Worm (Caenorhabditis elegans): ENCODE data around the gene clec-158.

clec-158 gene

DNA sequence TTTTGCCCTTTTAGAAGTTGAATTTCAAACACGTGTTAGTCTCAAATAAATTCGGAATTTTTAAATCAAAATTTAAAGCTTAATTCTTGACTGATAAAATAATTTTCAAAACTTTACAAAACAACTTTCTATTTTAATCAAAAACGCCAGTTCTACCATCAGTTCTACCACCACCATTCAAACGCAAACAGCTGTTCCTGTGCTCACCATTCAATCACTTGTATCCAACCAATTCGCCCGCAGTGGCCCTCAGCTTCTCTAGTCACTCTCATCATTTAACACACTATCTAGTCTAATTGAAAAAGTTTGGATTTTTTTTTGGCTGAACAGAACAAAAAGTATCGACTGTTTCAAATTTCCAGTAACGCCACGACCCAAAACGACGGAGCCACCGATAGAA is 36.6 kb downstream of the clec-158 start:
- no peak for TF ChIP-seq unc-39 (tag; optimal IDR thresholded peaks at IDR 0.05)
- no peak for TF ChIP-seq nhr-77 (tag; optimal IDR thresholded peaks at IDR 0.05)
- no peak for TF ChIP-seq nhr-12 (tag; optimal IDR thresholded peaks at IDR 0.05)
- TF ChIP-seq nhr-21 (tag; optimal IDR thresholded peaks at IDR 0.05): no peak
- no peak for TF ChIP-seq lsy-2 (tag; optimal IDR thresholded peaks at IDR 0.05)
- TF ChIP-seq F13H6.1 (tag; optimal IDR thresholded peaks at IDR 0.05): no peak
- TF ChIP-seq sma-3 (GFP tag; optimal IDR thresholded peaks at IDR 0.05): no peak
- TF ChIP-seq elt-3 (tag; optimal IDR thresholded peaks at IDR 0.05): no peak
- TF ChIP-seq mdl-1 (tag; optimal IDR thresholded peaks at IDR 0.05): no peak
- TF ChIP-seq zag-1 (tag; optimal IDR thresholded peaks at IDR 0.05): no peak
- TF ChIP-seq unc-55 (GFP tag; optimal IDR thresholded peaks at IDR 0.05): no peak
- TF ChIP-seq gmeb-1 (tag; optimal IDR thresholded peaks at IDR 0.05): no peak
- no peak for TF ChIP-seq crh-2 (tag; optimal IDR thresholded peaks at IDR 0.05)
- TF ChIP-seq egl-27 (tag; optimal IDR thresholded peaks at IDR 0.05): no peak
- no peak for TF ChIP-seq unc-62 (GFP tag; optimal IDR thresholded peaks at IDR 0.05)
- no peak for TF ChIP-seq peb-1 (tag; optimal IDR thresholded peaks at IDR 0.05)
- no peak for TF ChIP-seq R02D3.7 (tag; optimal IDR thresholded peaks at IDR 0.05)
- no peak for TF ChIP-seq mab-5 (tag; optimal IDR thresholded peaks at IDR 0.05)

DNA sequence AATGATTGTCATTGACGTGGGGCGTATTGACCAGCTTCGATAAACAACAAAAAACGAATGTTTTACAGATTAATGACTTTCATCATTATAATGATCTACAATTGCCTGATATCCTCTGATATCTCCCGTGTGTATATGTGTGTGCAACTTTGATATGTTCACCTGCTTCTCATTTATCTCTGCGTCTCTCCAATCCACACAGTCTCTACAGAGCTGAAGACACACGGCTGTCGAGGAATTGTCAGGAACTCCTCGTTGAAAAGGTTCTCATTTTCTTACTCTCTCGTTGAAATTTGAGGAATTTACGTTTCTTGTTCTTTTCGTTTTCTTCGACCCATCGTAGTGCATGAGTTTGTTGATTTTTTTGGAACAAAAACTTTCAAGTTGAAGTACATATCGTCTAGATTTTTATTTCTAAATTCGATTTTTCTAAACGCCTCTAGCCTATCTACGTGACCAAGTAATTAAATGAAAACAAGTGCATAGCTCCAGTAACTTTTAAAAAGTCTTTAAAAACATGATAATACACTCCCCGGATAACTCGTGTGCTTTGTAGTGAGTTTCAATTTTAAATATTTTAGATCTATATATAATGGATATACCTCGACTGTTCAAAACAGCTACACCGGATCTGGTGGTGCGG is 38.9 kb downstream of the clec-158 start, which contains the start of gene ten-1:
TSS of gene ten-1 (plus strand) at position 593 of the 643 bp plus-strand sequence.
- TF ChIP-seq ceh-16 (tag; optimal IDR thresholded peaks at IDR 0.05): no peak
- peak in 1 of 2 experiments; percentile 45 for TF ChIP-seq lsy-2 (tag; optimal IDR thresholded peaks at IDR 0.05)
- peak; percentile 44 for TF ChIP-seq ztf-4 (tag; optimal IDR thresholded peaks at IDR 0.05)
- peak; percentile 33 for TF ChIP-seq F13H6.1 (tag; optimal IDR thresholded peaks at IDR 0.05)

DNA sequence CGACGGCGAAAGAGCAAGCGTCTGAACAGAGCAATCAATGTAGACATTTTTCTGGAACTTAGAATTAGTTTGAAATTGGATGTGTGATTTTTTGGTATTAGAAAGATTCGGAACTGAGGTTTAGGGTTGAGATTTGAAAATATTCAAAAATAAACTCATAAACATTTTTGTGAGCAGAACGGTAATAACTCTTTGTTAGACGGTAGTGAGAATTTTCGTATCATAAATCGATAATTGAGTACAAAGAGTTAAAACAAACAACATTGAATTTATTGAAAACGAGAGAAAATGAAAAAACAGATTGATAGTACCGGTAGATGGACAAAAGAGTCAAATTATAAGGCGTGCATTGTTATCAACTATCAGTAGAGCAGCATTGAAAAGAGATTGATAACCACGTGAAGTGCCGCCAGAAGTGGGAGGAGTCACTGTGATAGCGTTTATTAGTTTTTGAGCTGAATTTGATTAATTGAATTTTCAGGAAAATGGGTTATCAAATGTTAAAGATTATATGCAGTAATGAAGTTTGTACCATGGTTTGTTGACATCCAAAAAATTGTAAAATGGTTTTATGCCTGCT is 40.0 kb downstream of the clec-158 start, which contains the start of gene F28F5.6:
TSS of gene F28F5.6 (minus strand) at position 51 of the 580 bp plus-strand sequence.
- no peak for TF ChIP-seq nhr-21 (tag; optimal IDR thresholded peaks at IDR 0.05)
- no peak for TF ChIP-seq ama-1 (optimal IDR thresholded peaks at IDR 0.05)
- TF ChIP-seq blmp-1 (tag; optimal IDR thresholded peaks at IDR 0.05; ENCODE audit: insufficient read depth): no peak
- TF ChIP-seq fos-1 (tag; optimal IDR thresholded peaks at IDR 0.05): peak; percentile 84
- TF ChIP-seq aly-2 (tag; optimal IDR thresholded peaks at IDR 0.05): no peak
- TF ChIP-seq C34F6.9 (tag; optimal IDR thresholded peaks at IDR 0.05): no peak
- TF ChIP-seq lsy-2 (tag; optimal IDR thresholded peaks at IDR 0.05): no peak
- TF ChIP-seq sem-4 (tag; optimal IDR thresholded peaks at IDR 0.05): no peak
- no peak for TF ChIP-seq nhr-12 (tag; optimal IDR thresholded peaks at IDR 0.05)
- TF ChIP-seq gmeb-1 (tag; optimal IDR thresholded peaks at IDR 0.05): peak; percentile 10
- no peak for TF ChIP-seq sma-3 (GFP tag; optimal IDR thresholded peaks at IDR 0.05)
- TF ChIP-seq mbf-1 (tag; optimal IDR thresholded peaks at IDR 0.05): no peak
- no peak for TF ChIP-seq lin-39 (tag; optimal IDR thresholded peaks at IDR 0.05)
- no peak for TF ChIP-seq nhr-77 (tag; optimal IDR thresholded peaks at IDR 0.05)
- peak; percentile 59 for TF ChIP-seq sma-9 (GFP tag; optimal IDR thresholded peaks at IDR 0.05)
- TF ChIP-seq sma-9 (tag; optimal IDR thresholded peaks at IDR 0.05): no peak
- TF ChIP-seq Y55F3AM.14 (GFP tag; optimal IDR thresholded peaks at IDR 0.05): no peak
- TF ChIP-seq unc-39 (tag; optimal IDR thresholded peaks at IDR 0.05): no peak
- TF ChIP-seq unc-55 (GFP tag; optimal IDR thresholded peaks at IDR 0.05): no peak
- no peak for TF ChIP-seq mdl-1 (tag; optimal IDR thresholded peaks at IDR 0.05)
- no peak for TF ChIP-seq R02D3.7 (tag; optimal IDR thresholded peaks at IDR 0.05)
- TF ChIP-seq dmd-4 (tag; optimal IDR thresholded peaks at IDR 0.05): no peak
- TF ChIP-seq skn-1 (tag; optimal IDR thresholded peaks at IDR 0.05): no peak
- TF ChIP-seq ztf-11 (tag; optimal IDR thresholded peaks at IDR 0.05): no peak
- no peak for TF ChIP-seq zag-1 (tag; optimal IDR thresholded peaks at IDR 0.05)
- TF ChIP-seq elt-1 (tag; optimal IDR thresholded peaks at IDR 0.05): no peak
- TF ChIP-seq egl-27 (tag; optimal IDR thresholded peaks at IDR 0.05): no peak
- TF ChIP-seq nhr-11 (tag; optimal IDR thresholded peaks at IDR 0.05): no peak
- TF ChIP-seq nhr-237 (tag; optimal IDR thresholded peaks at IDR 0.05): no peak
- TF ChIP-seq ztf-4 (tag; optimal IDR thresholded peaks at IDR 0.05): no peak
- peak; percentile 21 for TF ChIP-seq F13H6.1 (tag; optimal IDR thresholded peaks at IDR 0.05)
- no peak for TF ChIP-seq nhr-6 (tag; optimal IDR thresholded peaks at IDR 0.05)

Data from whole organism, L2 larva.